Fruit fly (Drosophila melanogaster) whole organism, embryonic: Measurements from ENCODE around the gene CG9254.

Experiments
- ATbp ChIP-seq: fragments of 200-800 bp; sonication (Bioruptor generic); optimal IDR thresholded peaks from 2 replicates; lab custom pipeline; 2017; ENCODE audit warnings: missing biosample characterization, mild to moderate bottlenecking, missing genetic modification characterization, missing genetic modification reagents
- CG1233 ChIP-seq: fragments of 200-800 bp; sonication (Bioruptor generic); optimal IDR thresholded peaks from 4 replicates; lab custom pipeline; 2018; ENCODE audit warnings: missing biosample characterization, mild to moderate bottlenecking, missing genetic modification characterization
- CG13123 ChIP-seq: fragments of 200-800 bp; sonication (Bioruptor generic); optimal IDR thresholded peaks from 2 replicates; lab custom pipeline; 2016; ENCODE audit warnings: missing biosample characterization, missing genetic modification characterization
- CG14441 ChIP-seq: fragments of 200-800 bp; sonication (Bioruptor generic); IDR thresholded peaks from 2 replicates; pipeline ENCODE4 v1.3.6; 2022; ENCODE audit warnings: missing biosample characterization, missing genetic modification characterization
- CG15269 ChIP-seq: fragments of 200-800 bp; sonication (Bioruptor generic); optimal IDR thresholded peaks from 2 replicates; lab custom pipeline; 2018; ENCODE audit warnings: missing biosample characterization, mild to moderate bottlenecking, missing genetic modification characterization, moderate library complexity
- CG15696 ChIP-seq: fragments of 200-800 bp; sonication (Bioruptor generic); optimal IDR thresholded peaks from 2 replicates; lab custom pipeline; 2019; ENCODE audit warnings: missing biosample characterization, mild to moderate bottlenecking, missing genetic modification characterization, moderate library complexity
- CG30020 ChIP-seq: fragments of 200-800 bp; optimal IDR thresholded peaks from 2 replicates; lab custom pipeline; 2019; ENCODE audit warnings: missing biosample characterization, mild to moderate bottlenecking, missing genetic modification characterization, moderate library complexity
- CG31441 ChIP-seq: fragments of 200-800 bp; sonication (Bioruptor generic); IDR thresholded peaks from 2 replicates; pipeline ENCODE4 v1.3.6; 2022; ENCODE audit warnings: missing biosample characterization, missing genetic modification characterization
- CG3995 ChIP-seq: fragments of 200-800 bp; sonication (Bioruptor generic); optimal IDR thresholded peaks from 3 replicates; lab custom pipeline; 2016; ENCODE audit warnings: missing biosample characterization, missing genetic modification characterization
- CG4282 ChIP-seq: fragments of 200-800 bp; sonication (Bioruptor generic); optimal IDR thresholded peaks from 2 replicates; lab custom pipeline; 2016; ENCODE audit warnings: missing biosample characterization, missing genetic modification characterization
- CG6813 ChIP-seq: fragments of 200-800 bp; sonication (Bioruptor generic); optimal IDR thresholded peaks from 2 replicates; lab custom pipeline; 2017; ENCODE audit warnings: missing biosample characterization, missing genetic modification characterization, mild to moderate bottlenecking, moderate library complexity, missing genetic modification reagents
- CG7357 ChIP-seq: fragments of 200-800 bp; sonication (Bioruptor generic); IDR thresholded peaks from 3 replicates; pipeline ENCODE4 v1.3.6; 2022; ENCODE audit warnings: missing biosample characterization, missing genetic modification characterization
- CG7963 ChIP-seq: fragments of 200-800 bp; sonication (Bioruptor generic); IDR thresholded peaks from 3 replicates; pipeline ENCODE4 v1.3.6; 2022; ENCODE audit warnings: missing biosample characterization, missing genetic modification characterization; ENCODE audit not compliant: partially characterized antibody
- CG8478 ChIP-seq: fragments of >200 bp; optimal IDR thresholded peaks from 2 replicates; lab custom pipeline; 2018
- CG9932 ChIP-seq: fragments of 200-800 bp; sonication (Bioruptor generic); IDR thresholded peaks from 2 replicates; pipeline ENCODE4 v1.3.6; 2022; ENCODE audit warnings: missing biosample characterization, missing genetic modification characterization
- CHES-1-like ChIP-seq: fragments of 200-800 bp; sonication (Bioruptor generic); optimal IDR thresholded peaks from 2 replicates; lab custom pipeline; 2016; ENCODE audit warnings: missing biosample characterization, missing genetic modification characterization
- CkIIα-i1 ChIP-seq: fragments of 200-800 bp; sonication (Bioruptor generic); IDR thresholded peaks from 2 replicates; pipeline ENCODE4 v1.3.6; 2022; ENCODE audit warnings: missing biosample characterization, missing genetic modification characterization
- Fer2 ChIP-seq: fragments of 200-800 bp; sonication (Bioruptor generic); optimal IDR thresholded peaks from 2 replicates; lab custom pipeline; 2018; ENCODE audit warnings: missing biosample characterization, mild to moderate bottlenecking, missing genetic modification characterization, moderate library complexity
- HLH4C ChIP-seq: fragments of 200-800 bp; sonication (Bioruptor generic); IDR thresholded peaks from 3 replicates; pipeline ENCODE4 v1.3.6; 2022; ENCODE audit warnings: missing biosample characterization, missing genetic modification characterization; ENCODE audit not compliant: partially characterized antibody
- Hey ChIP-seq: fragments of 200-800 bp; sonication (Bioruptor generic); optimal IDR thresholded peaks from 3 replicates; lab custom pipeline; 2018; ENCODE audit warnings: missing biosample characterization, mild to moderate bottlenecking, missing genetic modification characterization
- Hr3 ChIP-seq: fragments of 200-800 bp; sonication (Bioruptor generic); optimal IDR thresholded peaks from 3 replicates; lab custom pipeline; 2016; ENCODE audit warnings: missing biosample characterization, missing genetic modification characterization
- Hr78 ChIP-seq, 2 experiments: fragments of 200-800 bp in 1 of 2; fragments of >200 bp in 1 of 2; sonication (Bioruptor generic) in 1 of 2; optimal IDR thresholded peaks; 2 replicates each; lab custom pipeline; 2017 to 2019; ENCODE audit warnings: missing biosample characterization in 2 of 2, missing genetic modification characterization in 2 of 2, mild to moderate bottlenecking in 1 of 2, moderate library complexity in 1 of 2
- Max ChIP-seq: fragments of 200-800 bp; sonication (Bioruptor generic); optimal IDR thresholded peaks from 2 replicates; lab custom pipeline; 2016; ENCODE audit warnings: missing biosample characterization, mild to moderate bottlenecking, missing genetic modification characterization
- Nf-YB ChIP-seq: fragments of 200-800 bp; sonication (Bioruptor generic); optimal IDR thresholded peaks from 3 replicates; lab custom pipeline; 2019; ENCODE audit warnings: missing biosample characterization, mild to moderate bottlenecking, missing genetic modification characterization, moderate library complexity
- Oaz ChIP-seq: fragments of 200-800 bp; sonication (Bioruptor generic); IDR thresholded peaks from 2 replicates; pipeline ENCODE4 v1.3.6; 2022; ENCODE audit warnings: missing biosample characterization, missing genetic modification characterization
- Ptx1 ChIP-seq: fragments of 200-800 bp; sonication (Bioruptor generic); IDR thresholded peaks from 2 replicates; pipeline ENCODE4 v1.3.6; 2022; ENCODE audit warnings: missing biosample characterization, missing genetic modification characterization
- Sox100B ChIP-seq: fragments of 200-800 bp; sonication (Bioruptor generic); optimal IDR thresholded peaks from 3 replicates; lab custom pipeline; 2018; ENCODE audit warnings: missing biosample characterization, mild to moderate bottlenecking, missing genetic modification characterization
- Sox102F ChIP-seq: fragments of 200-800 bp; sonication (Bioruptor generic); optimal IDR thresholded peaks from 2 replicates; lab custom pipeline; 2018; ENCODE audit warnings: missing biosample characterization, mild to moderate bottlenecking, missing genetic modification characterization, moderate library complexity
- Ssrp ChIP-seq: fragments of 200-800 bp; sonication (Bioruptor generic); optimal IDR thresholded peaks from 2 replicates; lab custom pipeline; 2018; ENCODE audit warnings: missing biosample characterization, mild to moderate bottlenecking, missing genetic modification characterization, moderate library complexity
- Tbp ChIP-seq: fragments of >200 bp; optimal IDR thresholded peaks from 2 replicates; lab custom pipeline; 2018; ENCODE audit warnings: missing biosample characterization, missing genetic modification characterization
- Xbp1 ChIP-seq: fragments of 200-800 bp; sonication (Bioruptor generic); optimal IDR thresholded peaks from 3 replicates; lab custom pipeline; 2016; ENCODE audit warnings: missing biosample characterization, mild to moderate bottlenecking, missing genetic modification characterization
- ab ChIP-seq: fragments of 200-800 bp; sonication (Bioruptor generic); optimal IDR thresholded peaks from 2 replicates; lab custom pipeline; 2016; ENCODE audit warnings: missing biosample characterization, missing genetic modification characterization
- az2 ChIP-seq: fragments of 200-800 bp; sonication (Bioruptor generic); optimal IDR thresholded peaks from 3 replicates; lab custom pipeline; 2016; ENCODE audit warnings: missing biosample characterization, missing genetic modification characterization
- bcd ChIP-seq: fragments of 200-800 bp; sonication (Bioruptor generic); optimal IDR thresholded peaks from 2 replicates; lab custom pipeline; 2017; ENCODE audit warnings: missing biosample characterization, mild to moderate bottlenecking, missing genetic modification characterization
- cg ChIP-seq: fragments of 200-800 bp; sonication (Bioruptor generic); optimal IDR thresholded peaks from 3 replicates; lab custom pipeline; 2019; ENCODE audit warnings: missing biosample characterization, mild to moderate bottlenecking, missing genetic modification characterization, moderate library complexity
- chinmo ChIP-seq: fragments of 200-800 bp; sonication (Bioruptor generic); IDR thresholded peaks from 4 replicates; pipeline ENCODE4 v1.3.6; 2022; ENCODE audit warnings: missing biosample characterization, missing genetic modification characterization; ENCODE audit not compliant: partially characterized antibody
- crol ChIP-seq: fragments of 200-800 bp; sonication (Bioruptor generic); IDR thresholded peaks from 2 replicates; pipeline ENCODE4 v1.3.6; 2022; ENCODE audit warnings: missing biosample characterization, missing genetic modification characterization
- dpn ChIP-seq, 2 experiments: fragments of 200-800 bp; sonication (Bioruptor generic); optimal IDR thresholded peaks; 3 replicates each; lab custom pipeline; 2016; ENCODE audit warnings: missing biosample characterization in 2 of 2, missing genetic modification characterization in 2 of 2
- fd64A ChIP-seq: fragments of 200-800 bp; sonication (Bioruptor generic); optimal IDR thresholded peaks from 3 replicates; lab custom pipeline; 2018; ENCODE audit warnings: missing biosample characterization, mild to moderate bottlenecking, missing genetic modification characterization
- fd96Cb ChIP-seq: fragments of 200-800 bp; sonication (Bioruptor generic); optimal IDR thresholded peaks from 2 replicates; lab custom pipeline; 2018; ENCODE audit warnings: missing biosample characterization, mild to moderate bottlenecking, missing genetic modification characterization, moderate library complexity
- gem ChIP-seq: fragments of 200-800 bp; sonication (Bioruptor generic); optimal IDR thresholded peaks from 2 replicates; lab custom pipeline; 2019; ENCODE audit warnings: missing biosample characterization, mild to moderate bottlenecking, missing genetic modification characterization, moderate library complexity
- gfzf ChIP-seq: fragments of 200-800 bp; sonication (Bioruptor generic); optimal IDR thresholded peaks from 2 replicates; lab custom pipeline; 2016; ENCODE audit warnings: missing biosample characterization, mild to moderate bottlenecking, missing genetic modification characterization, moderate library complexity
- hkb ChIP-seq, 2 experiments: fragments of 200-800 bp in 1 of 2; fragments of >200 bp in 1 of 2; sonication (Bioruptor generic) in 1 of 2; IDR thresholded peaks in 1 of 2; optimal IDR thresholded peaks in 1 of 2; 2 replicates each; pipeline versions ENCODE4 v1.3.6 to Lab custom; 2017 to 2022; ENCODE audit warnings: missing biosample characterization in 1 of 2, missing genetic modification characterization in 1 of 2
- pb ChIP-seq: fragments of 200-800 bp; sonication (Bioruptor generic); optimal IDR thresholded peaks from 3 replicates; lab custom pipeline; 2016; ENCODE audit warnings: missing biosample characterization, missing genetic modification characterization
- psq ChIP-seq: fragments of 200-800 bp; sonication (Bioruptor generic); optimal IDR thresholded peaks from 2 replicates; lab custom pipeline; 2017; ENCODE audit warnings: missing biosample characterization, missing genetic modification characterization
- repo ChIP-seq: fragments of 200-800 bp; sonication (Bioruptor generic); optimal IDR thresholded peaks from 2 replicates; lab custom pipeline; 2016; ENCODE audit warnings: missing biosample characterization, missing genetic modification characterization
- scrt ChIP-seq: fragments of 200-800 bp; sonication (Bioruptor generic); optimal IDR thresholded peaks from 2 replicates; lab custom pipeline; 2018; ENCODE audit warnings: missing biosample characterization, mild to moderate bottlenecking, missing genetic modification characterization, moderate library complexity
- tx ChIP-seq: fragments of 200-800 bp; sonication (Bioruptor generic); optimal IDR thresholded peaks from 2 replicates; lab custom pipeline; 2016; ENCODE audit warnings: missing biosample characterization, missing genetic modification characterization
- zen ChIP-seq: fragments of 200-800 bp; sonication (Bioruptor generic); optimal IDR thresholded peaks from 3 replicates; lab custom pipeline; 2018; ENCODE audit warnings: missing biosample characterization, mild to moderate bottlenecking, missing genetic modification characterization, moderate library complexity
- zf30C ChIP-seq: fragments of 200-800 bp; sonication (Bioruptor generic); optimal IDR thresholded peaks from 3 replicates; lab custom pipeline; 2018; ENCODE audit warnings: missing biosample characterization, mild to moderate bottlenecking, missing genetic modification characterization

The CG9254 gene

DNA sequence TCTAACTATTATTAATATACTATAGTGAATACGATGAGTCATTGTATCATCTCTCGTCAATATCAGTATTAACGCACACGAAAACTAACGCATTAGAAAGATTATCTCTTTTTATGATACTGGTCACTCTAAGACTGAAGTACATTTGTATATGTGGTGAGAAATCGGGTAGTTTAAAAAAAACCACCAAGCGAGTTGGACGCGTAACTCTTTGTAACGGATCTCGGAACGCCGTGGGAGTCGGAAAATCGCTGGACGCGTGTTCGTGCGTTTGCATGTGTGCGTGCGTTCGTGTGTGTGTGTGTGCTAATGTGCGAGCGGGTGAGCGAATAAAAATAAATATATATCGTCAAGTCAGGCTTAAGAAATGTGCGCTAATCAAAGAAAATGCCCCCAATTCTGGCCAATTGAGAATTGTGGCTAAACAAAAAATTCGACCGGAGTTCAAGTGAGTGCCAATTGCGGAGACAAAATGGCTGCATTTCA lies 47.0 kb downstream of the CG9254 start, which contains the start of gene kuz (continued):
- TF ChIP-seq ab (no peak), dpn (GFP tag; optimal IDR thresholded peaks at IDR 0.05; lab: Kevin White, UChicago) (peak in 1 of 2 experiments; percentile 29), CHES-1-like (GFP tag; lab: Kevin White, UChicago) (no peak), Sox102F (GFP tag; lab: Kevin White, UChicago) (peak; percentile 14), cg (GFP tag; lab: Kevin White, UChicago) (peak; percentile 97), fd64A (GFP tag; lab: Kevin White, UChicago) (peak; percentile 39), CG3995 (GFP tag; lab: Kevin White, UChicago) (no peak), zen (tag; lab: Kevin White, UChicago) (peak; percentile 0), chinmo (GFP tag; lab: Robert Waterston, UW) (peak; percentile 89), HLH4C (GFP tag; lab: Robert Waterston, UW) (peak; percentile 59; the same call in 1 of the 3 replicates), Sox100B (no peak), CG7357 (GFP tag; lab: Robert Waterston, UW) (no peak), CG6813 (GFP tag; lab: Kevin White, UChicago) (peak; percentile 17), bcd (GFP tag; lab: Kevin White, UChicago) (no peak), hkb (optimal IDR thresholded peaks at IDR 0.05; lab: Kevin White, UChicago) (no peak), hkb (GFP tag; IDR thresholded peaks at IDR 0.05; lab: Robert Waterston, UW) (0 out of 2 replicates have a peak, but pooled peaks have one; percentile 30), az2 (GFP tag; lab: Kevin White, UChicago) (no peak), CG7963 (GFP tag; lab: Robert Waterston, UW) (0 out of 3 replicates have a peak, but pooled peaks have one; percentile 56), Hr78 (GFP tag; optimal IDR thresholded peaks at IDR 0.05; lab: Kevin White, UChicago) (no peak), Tbp (GFP tag; lab: Kevin White, UChicago) (no peak), CG9932 (GFP tag; lab: Robert Waterston, UW) (no peak), CG15269 (peak; percentile 9), CkIIα-i1 (GFP tag; lab: Robert Waterston, UW) (no peak), CG13123 (GFP tag; lab: Kevin White, UChicago) (no peak), repo (GFP tag; lab: Kevin White, UChicago) (peak; percentile 20), gfzf (GFP tag; lab: Kevin White, UChicago) (peak; percentile 67), Hey (tag; lab: Kevin White, UChicago) (peak; percentile 21), zf30C (GFP tag; lab: Kevin White, UChicago) (peak; percentile 36), Oaz (GFP tag; lab: Robert Waterston, UW) (no peak), Nf-YB (GFP tag; lab: Kevin White, UChicago) (peak; percentile 30), ATbp (no peak), Xbp1 (GFP tag; lab: Kevin White, UChicago) (peak; percentile 13), CG4282 (GFP tag; lab: Kevin White, UChicago) (no peak), Hr3 (GFP tag; lab: Kevin White, UChicago) (no peak), fd96Cb (tag; lab: Kevin White, UChicago) (no peak), CG1233 (no peak), CG14441 (no peak; the same call in 1 of the 2 replicates), scrt (GFP tag; lab: Kevin White, UChicago) (no peak), Ptx1 (GFP tag; lab: Robert Waterston, UW) (peak; percentile 16; the same call in 1 of the 2 replicates), CG15696 (tag; lab: Kevin White, UChicago) (no peak), gem (no peak), CG8478 (no peak), tx (peak; percentile 4), pb (GFP tag; lab: Kevin White, UChicago) (no peak), crol (no peak), Fer2 (tag; lab: Kevin White, UChicago) (peak; percentile 19), Ssrp (tag; lab: Kevin White, UChicago) (no peak), psq (no peak), CG30020 (tag; lab: Kevin White, UChicago) (no peak), Max (peak; percentile 15), CG31441 (GFP tag; lab: Robert Waterston, UW) (peak; percentile 29; the same call in 1 of the 2 replicates)
